Worm (Caenorhabditis elegans): ENCODE data around the gene fzo-1.

ce11 chrII:5841866-5842265 is 5.9 kb upstream of the fzo-1 start, which contains the start of gene nep-25:
- TF ChIP-seq nhr-28 (tag; optimal IDR thresholded peaks at IDR 0.05) (no peak), ztf-11 (tag; optimal IDR thresholded peaks at IDR 0.05) (no peak), ces-1 (GFP tag; optimal IDR thresholded peaks at IDR 0.05) (no peak), dpl-1 (GFP tag; optimal IDR thresholded peaks at IDR 0.05) (no peak), duxl-1 (tag; optimal IDR thresholded peaks at IDR 0.05; ENCODE audit: poor library complexity) (no peak), unc-62 (GFP tag; optimal IDR thresholded peaks at IDR 0.05 in 1 of 2) (peak in 1 of 2 experiments; percentile 90), unc-62 (tag; optimal IDR thresholded peaks at IDR 0.05) (no peak), ama-1 (optimal IDR thresholded peaks at IDR 0.05) (no peak), tra-1 (GFP tag; IDR thresholded peaks at IDR 0.05) (no peak), pqm-1 (tag; optimal IDR thresholded peaks at IDR 0.05) (no peak), Y105C5A.15 (GFP tag; IDR thresholded peaks at IDR 0.05) (no peak)

Measured in whole organism, L4 larva.